Worm (Caenorhabditis elegans): Measurements from ENCODE around the gene str-69.

- TF ChIP-seq xbp-1 (tag; optimal IDR thresholded peaks at IDR 0.05) (no peak), elt-3 (tag; optimal IDR thresholded peaks at IDR 0.05) (no peak), egl-27 (tag; optimal IDR thresholded peaks at IDR 0.05) (no peak), lin-35 (GFP tag; optimal IDR thresholded peaks at IDR 0.05) (no peak), lin-13 (GFP tag; optimal IDR thresholded peaks at IDR 0.05) (no peak)
These were observed 1.6 kb downstream of the str-69 start, which contains the start of gene str-66 for ce11 chrV:3104134-3104533.
